Fruit fly (Drosophila melanogaster) whole organism, embryonic: Measurements from ENCODE around the gene Setx.

Experiments used
- B-H1 ChIP-seq: fragments of 200-800 bp; sonication (Bioruptor generic); IDR thresholded peaks from 3 replicates; pipeline ENCODE4 v1.3.6; 2022; ENCODE audit warnings: missing biosample characterization, missing genetic modification characterization
- Blimp-1 ChIP-seq: fragments of 200-800 bp; sonication (Bioruptor generic); optimal IDR thresholded peaks from 3 replicates; lab custom pipeline; 2018; ENCODE audit warnings: missing biosample characterization, missing genetic modification characterization, mild to moderate bottlenecking, moderate library complexity, missing genetic modification reagents
- CG10543 ChIP-seq: fragments of 200-800 bp; sonication (Bioruptor generic); optimal IDR thresholded peaks from 3 replicates; lab custom pipeline; 2017; ENCODE audit warnings: missing biosample characterization, mild to moderate bottlenecking, missing genetic modification characterization, moderate library complexity
- CG11247 ChIP-seq: fragments of 200-800 bp; sonication (Bioruptor generic); IDR thresholded peaks from 2 replicates; pipeline ENCODE4 v1.3.6; 2022; ENCODE audit warnings: missing biosample characterization, missing genetic modification characterization
- CG13894 ChIP-seq: fragments of 200-800 bp; sonication (Bioruptor generic); optimal IDR thresholded peaks from 3 replicates; lab custom pipeline; 2018; ENCODE audit warnings: missing biosample characterization, mild to moderate bottlenecking, missing genetic modification characterization, moderate library complexity
- CG14710 ChIP-seq: fragments of 200-800 bp; sonication (Bioruptor generic); optimal IDR thresholded peaks from 3 replicates; lab custom pipeline; 2019; ENCODE audit warnings: missing biosample characterization, mild to moderate bottlenecking, missing genetic modification characterization, moderate library complexity
- CG15011 ChIP-seq: fragments of 200-800 bp; sonication (Bioruptor generic); optimal IDR thresholded peaks from 3 replicates; lab custom pipeline; 2018; ENCODE audit warnings: missing biosample characterization, mild to moderate bottlenecking, missing genetic modification characterization
- CG15479 ChIP-seq: fragments of 200-800 bp; sonication (Bioruptor generic); optimal IDR thresholded peaks from 3 replicates; lab custom pipeline; 2019; ENCODE audit warnings: missing biosample characterization, mild to moderate bottlenecking, missing genetic modification characterization, moderate library complexity
- CG1647 ChIP-seq: fragments of 200-800 bp; sonication (Bioruptor generic); optimal IDR thresholded peaks from 3 replicates; lab custom pipeline; 2016; ENCODE audit warnings: missing biosample characterization, missing genetic modification characterization
- CG2116 ChIP-seq: fragments of 200-800 bp; sonication (Bioruptor generic); optimal IDR thresholded peaks from 3 replicates; lab custom pipeline; 2018; ENCODE audit warnings: missing biosample characterization, mild to moderate bottlenecking, missing genetic modification characterization
- CG2889 ChIP-seq: fragments of 200-800 bp; sonication (Bioruptor generic); IDR thresholded peaks from 3 replicates; pipeline ENCODE4 v1.3.6; 2022; ENCODE audit warnings: missing biosample characterization, missing genetic modification characterization
- CG31388 ChIP-seq: fragments of 200-800 bp; sonication (Bioruptor generic); optimal IDR thresholded peaks from 2 replicates; lab custom pipeline; 2016; ENCODE audit warnings: missing biosample characterization, missing genetic modification characterization
- CG4424 ChIP-seq: fragments of 200-800 bp; sonication (Bioruptor generic); optimal IDR thresholded peaks from 3 replicates; lab custom pipeline; 2016; ENCODE audit warnings: missing biosample characterization, missing genetic modification characterization
- CG6254 ChIP-seq: fragments of 200-800 bp; sonication (Bioruptor generic); optimal IDR thresholded peaks from 3 replicates; lab custom pipeline; 2017; ENCODE audit warnings: mild to moderate bottlenecking, missing biosample characterization, missing genetic modification reagents, missing genetic modification characterization
- CG7928 ChIP-seq: fragments of 200-800 bp; sonication (Bioruptor generic); optimal IDR thresholded peaks from 2 replicates; lab custom pipeline; 2017; ENCODE audit warnings: missing biosample characterization, mild to moderate bottlenecking, missing genetic modification characterization
- CG8290 ChIP-seq, 3 experiments: fragments of 200-800 bp; sonication (Bioruptor generic); optimal IDR thresholded peaks; 2 replicates each; lab custom pipeline; 2016 to 2019; ENCODE audit warnings: missing biosample characterization in 3 of 3, missing genetic modification characterization in 3 of 3, mild to moderate bottlenecking in 2 of 3, moderate library complexity in 1 of 3
- CkIIα-i1 ChIP-seq: fragments of 200-800 bp; sonication (Bioruptor generic); IDR thresholded peaks from 2 replicates; pipeline ENCODE4 v1.3.6; 2022; ENCODE audit warnings: missing biosample characterization, missing genetic modification characterization
- Deaf1 ChIP-seq: fragments of 200-800 bp; optimal IDR thresholded peaks from 3 replicates; lab custom pipeline; 2019; ENCODE audit warnings: missing biosample characterization, mild to moderate bottlenecking, missing genetic modification characterization, moderate library complexity
- Dp ChIP-seq: fragments of 200-800 bp; sonication (Bioruptor generic); optimal IDR thresholded peaks from 2 replicates; lab custom pipeline; 2018; ENCODE audit warnings: missing biosample characterization, mild to moderate bottlenecking, missing genetic modification characterization, moderate library complexity
- E2f1 ChIP-seq: fragments of 200-800 bp; sonication (Bioruptor generic); IDR thresholded peaks from 2 replicates; pipeline ENCODE4 v1.3.6; 2022; ENCODE audit warnings: missing biosample characterization, missing genetic modification characterization
- Elba2 ChIP-seq: fragments of 200-800 bp; sonication (Bioruptor generic); optimal IDR thresholded peaks from 3 replicates; lab custom pipeline; 2016; ENCODE audit warnings: missing biosample characterization, missing genetic modification characterization
- Ets97D ChIP-seq: fragments of 200-800 bp; sonication (Bioruptor generic); optimal IDR thresholded peaks from 3 replicates; lab custom pipeline; 2016; ENCODE audit warnings: missing biosample characterization, missing genetic modification characterization
- HLH4C ChIP-seq: fragments of 200-800 bp; sonication (Bioruptor generic); IDR thresholded peaks from 3 replicates; pipeline ENCODE4 v1.3.6; 2022; ENCODE audit warnings: missing biosample characterization, missing genetic modification characterization; ENCODE audit not compliant: partially characterized antibody
- Neu2 ChIP-seq: fragments of 200-800 bp; sonication (Bioruptor generic); optimal IDR thresholded peaks from 3 replicates; lab custom pipeline; 2016; ENCODE audit warnings: missing biosample characterization, missing genetic modification characterization, borderline replicate concordance
- Nf-YB ChIP-seq: fragments of 200-800 bp; sonication (Bioruptor generic); optimal IDR thresholded peaks from 3 replicates; lab custom pipeline; 2019; ENCODE audit warnings: missing biosample characterization, mild to moderate bottlenecking, missing genetic modification characterization, moderate library complexity
- Usf ChIP-seq: fragments of 200-800 bp; sonication (Bioruptor generic); optimal IDR thresholded peaks from 2 replicates; lab custom pipeline; 2017; ENCODE audit warnings: missing genotype, missing biosample characterization, missing genetic modification characterization
- ab ChIP-seq: fragments of 200-800 bp; sonication (Bioruptor generic); optimal IDR thresholded peaks from 2 replicates; lab custom pipeline; 2016; ENCODE audit warnings: missing biosample characterization, missing genetic modification characterization
- al ChIP-seq: fragments of 200-800 bp; sonication (Bioruptor generic); IDR thresholded peaks from 2 replicates; pipeline ENCODE4 v1.3.6; 2022; ENCODE audit warnings: missing biosample characterization, missing genetic modification characterization
- ap ChIP-seq: fragments of 200-800 bp; sonication (Bioruptor generic); IDR thresholded peaks from 2 replicates; pipeline ENCODE4 v1.3.6; 2022; ENCODE audit warnings: missing biosample characterization, missing genetic modification characterization
- bbx ChIP-seq: fragments of 200-800 bp; sonication (Bioruptor generic); IDR thresholded peaks from 2 replicates; pipeline ENCODE4 v1.3.6; 2022; ENCODE audit warnings: missing biosample characterization, missing genetic modification characterization; ENCODE audit not compliant: partially characterized antibody
- bigmax ChIP-seq: fragments of 200-800 bp; sonication (Bioruptor generic); optimal IDR thresholded peaks from 2 replicates; lab custom pipeline; 2018; ENCODE audit warnings: missing biosample characterization, mild to moderate bottlenecking, missing genetic modification characterization
- bowl ChIP-seq: fragments of 200-800 bp; sonication (Bioruptor generic); IDR thresholded peaks from 2 replicates; pipeline ENCODE4 v1.3.6; 2022; ENCODE audit warnings: missing biosample characterization, missing genetic modification characterization
- grau ChIP-seq: fragments of 200-800 bp; optimal IDR thresholded peaks from 3 replicates; lab custom pipeline; 2019; ENCODE audit warnings: missing biosample characterization, mild to moderate bottlenecking, missing genetic modification characterization, moderate library complexity
- lmd ChIP-seq: fragments of 200-800 bp; sonication (Bioruptor generic); IDR thresholded peaks from 2 replicates; pipeline ENCODE4 v1.3.6; 2022; ENCODE audit warnings: missing biosample characterization, missing genetic modification characterization
- lov ChIP-seq, 2 experiments: fragments of 200-800 bp in 1 of 2; fragments of >200 bp in 1 of 2; sonication (Bioruptor generic) in 1 of 2; IDR thresholded peaks in 1 of 2; optimal IDR thresholded peaks in 1 of 2; 2 replicates in 1 of 2; 3 replicates in 1 of 2; pipeline versions ENCODE4 v1.3.6 to Lab custom; 2017 to 2022; ENCODE audit warnings: missing biosample characterization in 1 of 2, missing genetic modification characterization in 1 of 2
- nerfin-2 ChIP-seq: fragments of 200-800 bp; sonication (Bioruptor generic); IDR thresholded peaks from 2 replicates; pipeline ENCODE4 v1.3.6; 2022; ENCODE audit warnings: missing biosample characterization, missing genetic modification characterization; ENCODE audit not compliant: partially characterized antibody
- oc ChIP-seq: fragments of 200-800 bp; sonication (Bioruptor generic); optimal IDR thresholded peaks from 2 replicates; lab custom pipeline; 2018; ENCODE audit warnings: missing biosample characterization, mild to moderate bottlenecking, missing genetic modification characterization, moderate library complexity
- onecut ChIP-seq: fragments of 200-800 bp; sonication (Bioruptor generic); IDR thresholded peaks from 2 replicates; pipeline ENCODE4 v1.3.6; 2022; ENCODE audit warnings: missing biosample characterization, missing genetic modification characterization
- repo ChIP-seq: fragments of 200-800 bp; sonication (Bioruptor generic); optimal IDR thresholded peaks from 2 replicates; lab custom pipeline; 2016; ENCODE audit warnings: missing biosample characterization, missing genetic modification characterization
- sd ChIP-seq: fragments of 200-800 bp; sonication (Bioruptor generic); optimal IDR thresholded peaks from 3 replicates; lab custom pipeline; 2018; ENCODE audit warnings: missing biosample characterization, mild to moderate bottlenecking, missing genetic modification characterization, moderate library complexity
- shn ChIP-seq: fragments of 200-800 bp; sonication (Bioruptor generic); optimal IDR thresholded peaks from 3 replicates; lab custom pipeline; 2016; ENCODE audit warnings: missing biosample characterization, missing genetic modification characterization
- sob ChIP-seq: fragments of 200-800 bp; sonication (Bioruptor generic); IDR thresholded peaks from 2 replicates; pipeline ENCODE4 v1.3.6; 2022; ENCODE audit warnings: missing biosample characterization, missing genetic modification characterization
- stwl ChIP-seq: fragments of 200-800 bp; sonication (Bioruptor generic); optimal IDR thresholded peaks from 3 replicates; lab custom pipeline; 2018; ENCODE audit warnings: missing biosample characterization, mild to moderate bottlenecking, missing genetic modification characterization, moderate library complexity
- tap ChIP-seq: fragments of 200-800 bp; optimal IDR thresholded peaks from 3 replicates; lab custom pipeline; 2019; ENCODE audit warnings: missing biosample characterization, mild to moderate bottlenecking, missing genetic modification characterization, moderate library complexity
- tgo ChIP-seq: fragments of 200-800 bp; sonication (Bioruptor generic); IDR thresholded peaks from 3 replicates; pipeline ENCODE4 v1.3.6; 2022; ENCODE audit warnings: missing biosample characterization, missing genetic modification characterization

The Setx gene

dm6 chr3L:8110171-8110570 lies 27.1 kb downstream of the Setx start, which contains the start of gene Nulp1 (continued):
- TF ChIP-seq ab (GFP tag; lab: Kevin White, UChicago) (no peak), CG2889 (GFP tag; lab: Robert Waterston, UW) (no peak), grau (no peak), bowl (no peak), tap (no peak), tgo (GFP tag; lab: Robert Waterston, UW) (no peak), Usf (GFP tag; lab: Kevin White, UChicago) (no peak), B-H1 (GFP tag; lab: Robert Waterston, UW) (no peak), CkIIα-i1 (GFP tag; lab: Robert Waterston, UW) (no peak), ap (no peak), Elba2 (GFP tag; lab: Kevin White, UChicago) (no peak), Deaf1 (tag; lab: Kevin White, UChicago) (no peak), Neu2 (no peak), bbx (GFP tag; lab: Robert Waterston, UW) (peak; percentile 55), CG6254 (GFP tag; lab: Kevin White, UChicago) (no peak), HLH4C (GFP tag; lab: Robert Waterston, UW) (no peak), sd (no peak), E2f1 (GFP tag; lab: Robert Waterston, UW) (0 out of 2 replicates have a peak, but pooled peaks have one; percentile 20)
- TF ChIP-seq, all 482 proteins: peak for 106

dm6 chr3L:8108886-8109285 lies 28.4 kb downstream of the Setx start, which contains the start of gene fan:
fan (plus strand) TSS chr3L:8109132.
- peak; percentile 57 for TF ChIP-seq CG8290 (GFP tag; optimal IDR thresholded peaks at IDR 0.05; lab: Kevin White, UChicago)
- no peak for TF ChIP-seq CG8290 (tag; optimal IDR thresholded peaks at IDR 0.05; lab: Kevin White, UChicago)
- no peak for TF ChIP-seq lov (optimal IDR thresholded peaks at IDR 0.05; lab: Kevin White, UChicago)
- no peak for TF ChIP-seq lov (GFP tag; IDR thresholded peaks at IDR 0.05; lab: Robert Waterston, UW)
- no peak for TF ChIP-seq nerfin-2 (GFP tag; lab: Robert Waterston, UW)
- no peak for TF ChIP-seq CG10543 (GFP tag; lab: Kevin White, UChicago)
- no peak for TF ChIP-seq CG4424 (GFP tag; lab: Kevin White, UChicago)
- TF ChIP-seq CG14710: peak; percentile 99
- TF ChIP-seq CG31388 (GFP tag; lab: Kevin White, UChicago): no peak
- peak; percentile 89 for TF ChIP-seq stwl (tag; lab: Kevin White, UChicago)
- peak; percentile 23 for TF ChIP-seq CG2116 (GFP tag; lab: Kevin White, UChicago)
- TF ChIP-seq CG15479 (GFP tag; lab: Kevin White, UChicago): no peak
- peak; percentile 57 for TF ChIP-seq Blimp-1
- peak; percentile 28 for TF ChIP-seq Ets97D (GFP tag; lab: Kevin White, UChicago)
- TF ChIP-seq CG15011: no peak
- peak; percentile 11 for TF ChIP-seq Dp (GFP tag; lab: Kevin White, UChicago)
- no peak for TF ChIP-seq Usf (GFP tag; lab: Kevin White, UChicago)
- TF ChIP-seq CG7928: peak; percentile 46

- no peak for TF ChIP-seq sob (GFP tag; lab: Robert Waterston, UW)
- no peak for TF ChIP-seq lmd (GFP tag; lab: Robert Waterston, UW)
- TF ChIP-seq CG11247 (GFP tag; lab: Robert Waterston, UW): no peak
- TF ChIP-seq onecut (GFP tag; lab: Robert Waterston, UW): peak; percentile 65
- TF ChIP-seq shn (GFP tag; lab: Kevin White, UChicago): no peak
- TF ChIP-seq al (GFP tag; lab: Robert Waterston, UW): no peak
- no peak for TF ChIP-seq repo (GFP tag; lab: Kevin White, UChicago)
- no peak for TF ChIP-seq Nf-YB (GFP tag; lab: Kevin White, UChicago)
- no peak for TF ChIP-seq oc
- TF ChIP-seq CG13894: peak; percentile 59
- no peak for TF ChIP-seq CG1647 (GFP tag; lab: Kevin White, UChicago)
- no peak for TF ChIP-seq bigmax (GFP tag; lab: Kevin White, UChicago)
Observed at dm6 chr3L:8108201-8108600, 29.1 kb downstream of the Setx start.
